Worm (Caenorhabditis elegans): ENCODE results near the gene dct-16.

DNA sequence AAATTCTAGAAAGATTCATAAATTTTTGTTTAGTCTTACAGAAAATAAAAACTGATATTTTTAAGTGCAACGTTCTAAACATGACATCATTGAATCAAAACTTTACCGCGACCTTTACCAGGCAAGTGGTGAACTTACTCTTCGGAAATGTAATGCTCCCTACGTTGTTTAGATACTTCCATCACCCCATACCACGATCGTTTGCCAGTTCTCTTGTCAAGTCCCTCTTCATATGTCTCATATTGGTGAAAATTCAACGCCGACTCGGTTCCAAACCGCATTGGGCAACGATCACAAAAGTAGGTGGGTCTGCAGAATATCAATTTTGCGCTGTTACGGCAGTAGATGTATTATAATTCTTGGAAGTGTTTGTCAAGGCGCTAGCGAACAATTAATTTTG is 38.0 kb downstream of the dct-16 start, which contains the start of gene B0250.18:
- TF ChIP-seq sptf-1 (tag; optimal IDR thresholded peaks at IDR 0.05) = no peak
- TF ChIP-seq bed-3 (GFP tag; optimal IDR thresholded peaks at IDR 0.05) = no peak
- no peak for TF ChIP-seq snpc-4 (tag; optimal IDR thresholded peaks at IDR 0.05)
- no peak for TF ChIP-seq blmp-1 (tag; optimal IDR thresholded peaks at IDR 0.05)
- TF ChIP-seq unc-120 (tag; optimal IDR thresholded peaks at IDR 0.05; ENCODE audit: poor library complexity, severe bottlenecking) = no peak
- TF ChIP-seq ces-1 (GFP tag; optimal IDR thresholded peaks at IDR 0.05) = no peak
- no peak for TF ChIP-seq flh-1 (GFP tag; optimal IDR thresholded peaks at IDR 0.05)
- no peak for TF ChIP-seq pha-4 (tag; optimal IDR thresholded peaks at IDR 0.05)
- TF ChIP-seq nhr-28 (tag; optimal IDR thresholded peaks at IDR 0.05) = no peak
- TF ChIP-seq unc-62 (GFP tag; optimal IDR thresholded peaks at IDR 0.05) = no peak
- no peak for TF ChIP-seq elt-3 (tag; optimal IDR thresholded peaks at IDR 0.05)
- TF ChIP-seq lin-32 (GFP tag; optimal IDR thresholded peaks at IDR 0.05) = no peak
- TF ChIP-seq lin-13 (tag; optimal IDR thresholded peaks at IDR 0.05) = no peak
- no peak for TF ChIP-seq hlh-1 (tag; optimal IDR thresholded peaks at IDR 0.05)

Measured in whole organism, mixed stage, embryonic.